Worm (Caenorhabditis elegans) whole organism, late embryonic: ENCODE data around the gene Y50E8A.5.

Experiments used
- K09A11.1 ChIP-seq: sonication (generic microtip); optimal IDR thresholded peaks from 2 replicates; lab custom pipeline; 2017; ENCODE audit warnings: antibody characterized with exemption, mild to moderate bottlenecking, missing genetic modification characterization, missing compliant biosample characterization; ENCODE audit not compliant: insufficient read depth
- nfya-1 ChIP-seq: sonication (generic microtip); optimal IDR thresholded peaks from 2 replicates; lab custom pipeline; 2017; ENCODE audit warnings: missing genetic modification characterization, mild to moderate bottlenecking, missing compliant biosample characterization, antibody characterized with exemption, moderate library complexity
- pha-4 ChIP-seq: fragments of 150-350 bp; optimal IDR thresholded peaks from 2 replicates; lab custom pipeline; 2018; ENCODE audit warnings: missing biosample characterization, missing genetic modification reagents, missing genetic modification characterization
- pqm-1 ChIP-seq: sonication (generic microtip); optimal IDR thresholded peaks from 2 replicates; lab custom pipeline; 2016; ENCODE audit warnings: missing genetic modification characterization, missing compliant biosample characterization
- ref-2 ChIP-seq: sonication (generic microtip); optimal IDR thresholded peaks from 2 replicates; lab custom pipeline; 2016; ENCODE audit warnings: missing genetic modification characterization, missing compliant biosample characterization
- sox-4 ChIP-seq: sonication (generic microtip); optimal IDR thresholded peaks from 2 replicates; lab custom pipeline; 2017; ENCODE audit warnings: mild to moderate bottlenecking, missing genetic modification characterization, inconsistent platforms, missing compliant biosample characterization

DNA sequence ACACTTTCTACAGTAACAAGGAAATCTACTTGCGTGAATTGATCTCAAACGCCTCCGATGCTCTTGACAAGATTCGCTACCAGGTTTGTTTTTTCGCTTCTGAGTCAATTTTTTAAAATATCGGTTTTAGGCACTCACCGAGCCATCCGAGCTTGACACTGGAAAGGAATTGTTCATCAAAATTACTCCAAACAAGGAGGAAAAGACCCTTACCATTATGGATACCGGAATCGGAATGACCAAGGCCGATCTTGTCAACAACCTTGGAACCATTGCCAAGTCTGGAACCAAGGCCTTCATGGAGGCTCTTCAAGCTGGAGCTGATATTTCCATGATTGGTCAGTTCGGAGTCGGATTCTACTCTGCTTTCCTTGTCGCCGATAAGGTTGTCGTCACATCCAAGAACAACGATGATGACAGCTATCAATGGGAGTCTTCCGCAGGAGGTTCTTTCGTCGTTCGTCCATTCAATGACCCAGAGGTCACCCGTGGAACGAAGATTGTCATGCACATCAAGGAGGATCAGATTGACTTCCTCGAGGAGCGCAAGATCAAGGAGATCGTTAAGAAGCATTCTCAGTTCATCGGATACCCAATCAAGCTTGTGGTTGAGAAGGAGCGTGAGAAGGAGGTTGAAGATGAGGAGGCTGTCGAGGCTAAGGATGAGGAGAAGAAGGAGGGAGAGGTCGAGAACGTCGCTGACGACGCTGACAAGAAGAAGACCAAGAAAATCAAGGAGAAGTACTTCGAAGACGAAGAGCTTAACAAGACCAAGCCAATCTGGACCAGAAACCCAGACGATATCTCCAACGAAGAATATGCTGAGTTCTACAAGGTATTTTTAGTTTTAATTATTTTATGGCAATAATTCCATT is 50.3 kb downstream of the Y50E8A.5 start:
- no peak for TF ChIP-seq K09A11.1
- no peak for TF ChIP-seq pha-4
- TF ChIP-seq ref-2 (tag; lab: Kevin White, UChicago): no peak
- TF ChIP-seq pqm-1 (tag; lab: Kevin White, UChicago): peak; percentile 4
- TF ChIP-seq nfya-1: no peak
- TF ChIP-seq sox-4 (tag; lab: Kevin White, UChicago): no peak
